Fruit fly (Drosophila melanogaster): ENCODE data around the gene CG4887.

Gene CG4887

DNA sequence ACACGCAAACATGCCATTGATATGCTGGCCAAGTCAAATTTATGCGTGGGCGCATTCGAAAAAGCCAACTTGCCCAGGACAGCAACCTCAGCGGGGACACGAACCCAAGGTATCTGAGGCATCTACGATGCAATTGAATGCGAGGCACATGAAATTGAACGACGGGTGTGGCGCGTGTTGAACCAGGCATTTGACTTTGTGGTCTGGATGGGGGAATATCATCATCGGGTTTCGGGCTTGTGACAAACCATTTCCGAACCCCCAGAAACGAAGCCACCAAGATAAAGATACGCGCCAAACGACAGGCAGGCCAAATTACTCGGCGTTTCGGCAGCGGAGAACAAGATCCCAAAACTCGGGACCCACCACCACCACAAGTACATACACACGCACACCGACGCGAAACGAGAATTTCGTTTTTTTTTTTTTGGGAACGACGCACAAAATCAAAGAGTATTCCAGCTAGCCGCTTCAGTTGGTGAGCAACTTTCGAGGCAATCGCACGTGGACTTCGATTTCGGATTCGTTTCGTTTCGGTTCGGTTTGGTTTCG lies 30.0 kb upstream of the CG4887 start, which contains the start of gene MFS3 (continued):
- TF ChIP-seq PHDP (tag; optimal IDR thresholded peaks at IDR 0.05) (peak; percentile 20), CG1024 (GFP tag; IDR thresholded peaks at IDR 0.05) (no peak), Vsx1 (GFP tag; optimal IDR thresholded peaks at IDR 0.05) (peak; percentile 8), CG14860 (GFP tag; IDR thresholded peaks at IDR 0.05; ENCODE audit: partially characterized antibody) (no peak), prd (optimal IDR thresholded peaks at IDR 0.05) (no peak), prd (GFP tag; IDR thresholded peaks at IDR 0.05) (no peak), HLHmδ (GFP tag; optimal IDR thresholded peaks at IDR 0.05) (peak; percentile 37), run (tag; optimal IDR thresholded peaks at IDR 0.05) (no peak), D19B (GFP tag; optimal IDR thresholded peaks at IDR 0.05) (no peak), CG11696 (GFP tag; IDR thresholded peaks at IDR 0.05) (no peak), Hr78 (GFP tag; optimal IDR thresholded peaks at IDR 0.05) (no peak), esg (GFP tag; conservative IDR thresholded peaks at IDR 0.05) (no peak), CG4404 (GFP tag; IDR thresholded peaks at IDR 0.05) (no peak), toy (GFP tag; IDR thresholded peaks at IDR 0.05) (peak; percentile 41; the same call in 1 of the 2 replicates), CG11560 (tag; IDR thresholded peaks at IDR 0.05) (no peak), CG9437 (GFP tag; optimal IDR thresholded peaks at IDR 0.05) (no peak), fd3F (GFP tag; optimal IDR thresholded peaks at IDR 0.05) (no peak), pum (GFP tag; optimal IDR thresholded peaks at IDR 0.05) (no peak), CG11093 (GFP tag; IDR thresholded peaks at IDR 0.05) (no peak), CG12299 (tag; optimal IDR thresholded peaks at IDR 0.05) (no peak), sr (GFP tag; IDR thresholded peaks at IDR 0.05) (peak; percentile 98), CG12769 (tag; optimal IDR thresholded peaks at IDR 0.05) (peak; percentile 89), CG9215 (GFP tag; IDR thresholded peaks at IDR 0.05) (no peak; the same call in 1 of the 2 replicates), unpg (GFP tag; optimal IDR thresholded peaks at IDR 0.05) (no peak), CG18599 (GFP tag; optimal IDR thresholded peaks at IDR 0.05) (peak; percentile 46), CG9876 (GFP tag; optimal IDR thresholded peaks at IDR 0.05) (no peak), tin (GFP tag; optimal IDR thresholded peaks at IDR 0.05) (no peak), bab2 (GFP tag; optimal IDR thresholded peaks at IDR 0.05) (no peak), Opbp (GFP tag; IDR thresholded peaks at IDR 0.05; ENCODE audit: partially characterized antibody) (peak; percentile 13; the same call in 1 of the 3 replicates), CG13424 (tag; optimal IDR thresholded peaks at IDR 0.05) (no peak), CG2889 (GFP tag; IDR thresholded peaks at IDR 0.05) (no peak), pzg (GFP tag; optimal IDR thresholded peaks at IDR 0.05) (peak; percentile 49), CG12942 (GFP tag; optimal IDR thresholded peaks at IDR 0.05) (no peak), Bgb (GFP tag; IDR thresholded peaks at IDR 0.05; ENCODE audit: partially characterized antibody) (peak; percentile 26; the same call in 1 of the 2 replicates), Dfd (GFP tag; optimal IDR thresholded peaks at IDR 0.05) (no peak), Gsc (GFP tag; IDR thresholded peaks at IDR 0.05) (no peak), CG15696 (tag; optimal IDR thresholded peaks at IDR 0.05) (no peak), CG3065 (GFP tag; optimal IDR thresholded peaks at IDR 0.05) (no peak), CG3995 (GFP tag; optimal IDR thresholded peaks at IDR 0.05) (no peak), p53 (GFP tag; optimal IDR thresholded peaks at IDR 0.05) (no peak), ssp (GFP tag; IDR thresholded peaks at IDR 0.05) (no peak), CG13894 (tag; optimal IDR thresholded peaks at IDR 0.05) (peak; percentile 81), amos (GFP tag; IDR thresholded peaks at IDR 0.05; ENCODE audit: partially characterized antibody) (0 out of 2 replicates have a peak, but pooled peaks have one; percentile 11), Stat92E (GFP tag; optimal IDR thresholded peaks at IDR 0.05) (no peak), CG1647 (GFP tag; optimal IDR thresholded peaks at IDR 0.05) (no peak), CG1603 (tag; optimal IDR thresholded peaks at IDR 0.05) (peak; percentile 80), CG10267 (tag; optimal IDR thresholded peaks at IDR 0.05) (no peak), CG10209 (GFP tag; optimal IDR thresholded peaks at IDR 0.05) (no peak), nerfin-2 (GFP tag; IDR thresholded peaks at IDR 0.05; ENCODE audit: partially characterized antibody) (no peak), jumu (GFP tag; optimal IDR thresholded peaks at IDR 0.05) (no peak)
